Worm (Caenorhabditis elegans): ENCODE measurements around the gene C16D2.3.

- TF ChIP-seq T07F8.4 (tag; optimal IDR thresholded peaks at IDR 0.05) (no peak), ama-1 (optimal IDR thresholded peaks at IDR 0.05) (no peak), ama-1 (GFP tag; optimal IDR thresholded peaks at IDR 0.05) (no peak), snpc-4 (GFP tag; optimal IDR thresholded peaks at IDR 0.05) (no peak), snpc-4 (tag; optimal IDR thresholded peaks at IDR 0.05) (no peak), egl-18 (GFP tag; IDR thresholded peaks at IDR 0.05) (no peak), ceh-27 (GFP tag; optimal IDR thresholded peaks at IDR 0.05) (no peak), ceh-40 (GFP tag; IDR thresholded peaks at IDR 0.05) (no peak), lsy-27 (tag; optimal IDR thresholded peaks at IDR 0.05; ENCODE audit: borderline replicate concordance, insufficient read depth) (no peak), bed-1 (GFP tag; IDR thresholded peaks at IDR 0.05) (no peak), snpc-1.3 (tag; optimal IDR thresholded peaks at IDR 0.05; ENCODE audit: insufficient read depth) (no peak), lin-54 (GFP tag; optimal IDR thresholded peaks at IDR 0.05) (no peak), B0336.3 (GFP tag; IDR thresholded peaks at IDR 0.05) (no peak), akir-1 (GFP tag; optimal IDR thresholded peaks at IDR 0.05) (no peak), nfya-1 (tag; optimal IDR thresholded peaks at IDR 0.05; ENCODE audit: borderline replicate concordance, insufficient read depth) (no peak), unc-130 (GFP tag; optimal IDR thresholded peaks at IDR 0.05) (no peak)
Observed at ce11 chrII:9120329-9120728, 17.6 kb upstream of the C16D2.3 start.

All from whole organism, young adult.